Worm (Caenorhabditis elegans) whole organism, young adult: ENCODE measurements around the gene flp-25.

Source experiments
- Y95B8A.8 ChIP-seq: fragments of 200-800 bp; sonication (Bioruptor generic); IDR thresholded peaks from 2 replicates; pipeline ENCODE4 v1.3.6; 2022; ENCODE audit warnings: missing genetic modification reagents, missing genetic modification characterization, missing compliant biosample characterization
- aptf-2 ChIP-seq: fragments of 200-800 bp; sonication (Bioruptor generic); conservative IDR thresholded peaks from 2 replicates; pipeline ENCODE4 v1.3.6; 2022; ENCODE audit warnings: missing genetic modification reagents, missing genetic modification characterization, missing compliant biosample characterization
- ceh-58 ChIP-seq: fragments of 200-800 bp; sonication (Bioruptor generic); IDR thresholded peaks from 2 replicates; pipeline ENCODE4 v1.3.6; 2022; ENCODE audit warnings: missing genetic modification characterization, missing compliant biosample characterization
- dpl-1 ChIP-seq: fragments of 150-350 bp; optimal IDR thresholded peaks from 2 replicates; lab custom pipeline; 2014; ENCODE audit warnings: missing biosample characterization, missing genetic modification reagents, missing genetic modification characterization
- egrh-3 ChIP-seq: fragments of 200-800 bp; sonication (Bioruptor generic); IDR thresholded peaks from 2 replicates; pipeline ENCODE4 v1.3.6; 2022; ENCODE audit warnings: missing genetic modification reagents, missing genetic modification characterization, missing compliant biosample characterization
- pha-4 ChIP-seq: fragments of 150-350 bp; sonication (generic microtip); optimal IDR thresholded peaks from 2 replicates; lab custom pipeline; 2014; ENCODE audit warnings: missing biosample characterization, missing genetic modification reagents, missing genetic modification characterization
- sptf-2 ChIP-seq: fragments of 200-800 bp; sonication (Bioruptor generic); optimal IDR thresholded peaks from 2 replicates; lab custom pipeline; 2018; ENCODE audit warnings: mild to moderate bottlenecking, missing genetic modification characterization, missing compliant biosample characterization
- unc-62 ChIP-seq: fragments of 150-350 bp; optimal IDR thresholded peaks from 2 replicates; lab custom pipeline; 2014; ENCODE audit warnings: missing biosample characterization, missing genetic modification reagents, missing genetic modification characterization

DNA sequence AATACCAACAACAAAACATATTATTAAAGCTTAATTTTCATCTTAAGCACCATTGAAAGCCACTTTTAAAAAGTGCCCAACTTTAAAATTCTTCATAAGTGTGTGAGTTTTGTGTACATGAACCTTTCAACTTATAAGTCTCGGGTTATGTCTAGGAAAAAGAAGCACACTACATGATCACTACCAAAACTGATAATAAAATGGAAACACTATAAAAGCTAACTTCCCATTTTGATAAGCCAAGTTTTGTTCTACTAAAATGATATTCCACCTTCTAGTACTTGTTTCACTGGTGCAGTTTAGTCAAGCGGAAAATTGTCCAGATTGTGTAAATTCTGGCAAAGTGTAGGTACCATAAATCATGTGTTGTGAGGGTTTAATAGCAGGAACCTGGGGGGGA is 46.9 kb upstream of the flp-25 start, which contains the start of gene C40H1.8:
- TF ChIP-seq ceh-58 (GFP tag; lab: Robert Waterston, UW): no peak
- no peak for TF ChIP-seq unc-62 (GFP tag; lab: Kevin White, UChicago)
- TF ChIP-seq Y95B8A.8 (GFP tag; lab: Robert Waterston, UW): no peak
- TF ChIP-seq egrh-3 (GFP tag; lab: Robert Waterston, UW): no peak
- TF ChIP-seq pha-4 (tag; lab: Kevin White, UChicago): no peak
- TF ChIP-seq sptf-2: no peak
- no peak for TF ChIP-seq dpl-1 (GFP tag; lab: Kevin White, UChicago)
- TF ChIP-seq aptf-2 (GFP tag; lab: Robert Waterston, UW): no peak
